Worm (Caenorhabditis elegans) whole organism, L2 larva: ENCODE results near the gene ZK381.2.

ENCODE experiments used
- ama-1 ChIP-seq: fragments of 150-350 bp; optimal IDR thresholded peaks from 2 replicates; lab custom pipeline; 2018; ENCODE audit warnings: inconsistent platforms
- egl-27 ChIP-seq: sonication (generic microtip); optimal IDR thresholded peaks from 3 replicates; lab custom pipeline; 2017; ENCODE audit warnings: missing biosample characterization, missing genetic modification reagents, missing genetic modification characterization
- nhr-12 ChIP-seq: fragments of 150-350 bp; optimal IDR thresholded peaks from 2 replicates; lab custom pipeline; 2014; ENCODE audit warnings: missing biosample characterization, missing genetic modification characterization
- nhr-129 ChIP-seq: fragments of 150-350 bp; optimal IDR thresholded peaks from 2 replicates; lab custom pipeline; 2014; ENCODE audit warnings: missing biosample characterization, missing genetic modification characterization
- nhr-237 ChIP-seq: fragments of 150-350 bp; optimal IDR thresholded peaks from 2 replicates; lab custom pipeline; 2014; ENCODE audit warnings: missing biosample characterization, missing genetic modification characterization
- snpc-4 ChIP-seq: fragments of 150-350 bp; optimal IDR thresholded peaks from 2 replicates; lab custom pipeline; 2014; ENCODE audit warnings: missing biosample characterization, missing genetic modification characterization
- unc-62 ChIP-seq: fragments of 150-350 bp; optimal IDR thresholded peaks from 2 replicates; lab custom pipeline; 2014; ENCODE audit warnings: missing biosample characterization, missing genetic modification reagents, missing genetic modification characterization
- ztf-4 ChIP-seq: fragments of 150-350 bp; optimal IDR thresholded peaks from 2 replicates; lab custom pipeline; 2014; ENCODE audit warnings: missing biosample characterization, missing genetic modification characterization

- no peak for TF ChIP-seq nhr-129 (tag; lab: Kevin White, UChicago)
- no peak for TF ChIP-seq unc-62
- TF ChIP-seq nhr-12: no peak
- TF ChIP-seq ama-1 (lab: Kevin White, UChicago): no peak
- TF ChIP-seq ztf-4: no peak
- no peak for TF ChIP-seq nhr-237 (tag; lab: Kevin White, UChicago)
- no peak for TF ChIP-seq snpc-4 (tag; lab: Kevin White, UChicago)
- no peak for TF ChIP-seq egl-27 (tag; lab: Kevin White, UChicago)
These were observed 44.2 kb downstream of the ZK381.2 start, which contains the start of gene C25A8.2 for ce11 chrIV:7009531-7009930.
